Worm (Caenorhabditis elegans): ENCODE results near the gene skr-7.

ce11 chrV:4401865-4402264, 20.4 kb upstream of the skr-7 start, which contains the start of gene F13A2.5:
- TF ChIP-seq W03F9.2 (tag; optimal IDR thresholded peaks at IDR 0.05) (no peak), him-1 (tag; optimal IDR thresholded peaks at IDR 0.05) (no peak), dao-5 (tag; optimal IDR thresholded peaks at IDR 0.05) (no peak)

Data from whole organism, L4/young adult.